5 fruit fly cellular contexts compared by ENCODE assay signal in genomic region chr3R:8316344-8317105, dm6.
TF ChIP-seq lines count a peak whose summit lies in the region.

Gene Coq2, minus strand, starts transcription at chr3R:8316543.

- TF ChIP-seq CTCF in S2 (optimal IDR thresholded peaks at IDR 0.05; lab: Kevin White, UChicago), result peak; percentile 48 to 60
- TF ChIP-seq CTCF in whole organism, embryonic (GFP tag; optimal IDR thresholded peaks at IDR 0.05; lab: Kevin White, UChicago), result peak; percentile 53

TF ChIP-seq in whole organism, adult, 20 proteins besides CTCF, POLR2A, EP300 and RAD21:
- TF ChIP-seq tj (GFP tag; optimal IDR thresholded peaks at IDR 0.05; lab: Kevin White, UChicago) (peak; percentile 21), ovo (GFP tag; optimal IDR thresholded peaks at IDR 0.05; lab: Kevin White, UChicago) (peak; percentile 28), CG7101 (tag; optimal IDR thresholded peaks at IDR 0.05; lab: Kevin White, UChicago) (no peak), Hr96 (GFP tag; optimal IDR thresholded peaks at IDR 0.05; lab: Kevin White, UChicago) (no peak), bab1 (GFP tag; optimal IDR thresholded peaks at IDR 0.05; lab: Kevin White, UChicago) (peak; percentile 61), Crg-1 (GFP tag; optimal IDR thresholded peaks at IDR 0.05; lab: Kevin White, UChicago) (no peak), pad (GFP tag; optimal IDR thresholded peaks at IDR 0.05; lab: Kevin White, UChicago) (peak; percentile 99)
TF ChIP-seq in whole organism, adult: peak in this region for 4.

TF ChIP-seq in whole organism, embryonic, 481 proteins besides CTCF, POLR2A, EP300 and RAD21 (continues in another document):
- TF ChIP-seq vnd (GFP tag; IDR thresholded peaks at IDR 0.05; lab: Robert Waterston, UW; ENCODE audit: partially characterized antibody) (no peak), Atf-2 (GFP tag; optimal IDR thresholded peaks at IDR 0.05; lab: Kevin White, UChicago) (no peak), Bgb (GFP tag; IDR thresholded peaks at IDR 0.05; lab: Robert Waterston, UW; ENCODE audit: partially characterized antibody) (no peak), HLHmδ (GFP tag; optimal IDR thresholded peaks at IDR 0.05; lab: Kevin White, UChicago) (no peak), CG31365 (tag; optimal IDR thresholded peaks at IDR 0.05; lab: Kevin White, UChicago) (peak; percentile 30), cg (GFP tag; optimal IDR thresholded peaks at IDR 0.05; lab: Kevin White, UChicago) (no peak), Adf1 (GFP tag; IDR thresholded peaks at IDR 0.05; lab: Robert Waterston, UW) (no peak), CG6854 (GFP tag; optimal IDR thresholded peaks at IDR 0.05; lab: Kevin White, UChicago) (no peak), Tbp (GFP tag; optimal IDR thresholded peaks at IDR 0.05; lab: Kevin White, UChicago) (no peak), yki (optimal IDR thresholded peaks at IDR 0.05; lab: Kevin White, UChicago) (no peak), CG10366 (GFP tag; IDR thresholded peaks at IDR 0.05; lab: Robert Waterston, UW) (no peak), CG10147 (GFP tag; optimal IDR thresholded peaks at IDR 0.05; lab: Kevin White, UChicago) (no peak), CG4617 (GFP tag; optimal IDR thresholded peaks at IDR 0.05; lab: Kevin White, UChicago; ENCODE audit: borderline replicate concordance) (peak; percentile 65), dm (GFP tag; optimal IDR thresholded peaks at IDR 0.05; lab: Kevin White, UChicago) (no peak), CG6175 (GFP tag; IDR thresholded peaks at IDR 0.05; lab: Robert Waterston, UW) (no peak), tup (GFP tag; optimal IDR thresholded peaks at IDR 0.05; lab: Kevin White, UChicago) (no peak), CG32772 (GFP tag; IDR thresholded peaks at IDR 0.05; lab: Robert Waterston, UW) (no peak), CG10565 (GFP tag; optimal IDR thresholded peaks at IDR 0.05; lab: Kevin White, UChicago) (no peak), CG4404 (GFP tag; IDR thresholded peaks at IDR 0.05; lab: Robert Waterston, UW) (no peak), gsb (GFP tag; IDR thresholded peaks at IDR 0.05; lab: Robert Waterston, UW) (no peak), H15 (GFP tag; IDR thresholded peaks at IDR 0.05; lab: Robert Waterston, UW) (no peak), trem (tag; optimal IDR thresholded peaks at IDR 0.05; lab: Kevin White, UChicago) (peak; percentile 86), CG3163 (GFP tag; optimal IDR thresholded peaks at IDR 0.05; lab: Kevin White, UChicago) (no peak), Deaf1 (tag; optimal IDR thresholded peaks at IDR 0.05; lab: Kevin White, UChicago) (no peak), CG1602 (GFP tag; optimal IDR thresholded peaks at IDR 0.05; lab: Kevin White, UChicago) (no peak), CG17186 (GFP tag; optimal IDR thresholded peaks at IDR 0.05; lab: Kevin White, UChicago) (no peak), CG4282 (GFP tag; optimal IDR thresholded peaks at IDR 0.05; lab: Kevin White, UChicago) (no peak), Hr78 (GFP tag; optimal IDR thresholded peaks at IDR 0.05; lab: Kevin White, UChicago) (no peak), Kr (GFP tag; optimal IDR thresholded peaks at IDR 0.05; lab: Kevin White, UChicago) (no peak)

TF ChIP-seq in whole organism, prepupa, 60 proteins besides CTCF, POLR2A, EP300 and RAD21:
- TF ChIP-seq CG11294 (GFP tag; IDR thresholded peaks at IDR 0.05; lab: Robert Waterston, UW) (no peak), CG6163 (GFP tag; IDR thresholded peaks at IDR 0.05; lab: Robert Waterston, UW) (peak; percentile 30; the same call in 1 of the 3 replicates), esn (GFP tag; optimal IDR thresholded peaks at IDR 0.05; lab: Kevin White, UChicago) (peak; percentile 11)

TF ChIP-seq in whole organism, wandering third instar larva, 38 proteins besides CTCF, POLR2A, EP300 and RAD21:
- TF ChIP-seq psq (GFP tag; optimal IDR thresholded peaks at IDR 0.05; lab: Kevin White, UChicago) (no peak), Dif (GFP tag; optimal IDR thresholded peaks at IDR 0.05; lab: Kevin White, UChicago; ENCODE audit: partially characterized antibody) (peak; percentile 100), sage (GFP tag; optimal IDR thresholded peaks at IDR 0.05; lab: Kevin White, UChicago) (no peak), Myc (optimal IDR thresholded peaks at IDR 0.05; lab: Kevin White, UChicago) (peak; percentile 28), br (GFP tag; optimal IDR thresholded peaks at IDR 0.05; lab: Kevin White, UChicago) (no peak), Abd-B (GFP tag; optimal IDR thresholded peaks at IDR 0.05; lab: Kevin White, UChicago) (no peak), CG9705 (GFP tag; optimal IDR thresholded peaks at IDR 0.05; lab: Kevin White, UChicago) (no peak), sv (GFP tag; optimal IDR thresholded peaks at IDR 0.05; lab: Kevin White, UChicago) (no peak), foxo (GFP tag; optimal IDR thresholded peaks at IDR 0.05; lab: Kevin White, UChicago) (no peak), pan (optimal IDR thresholded peaks at IDR 0.05; lab: Kevin White, UChicago) (no peak), Hr83 (GFP tag; optimal IDR thresholded peaks at IDR 0.05; lab: Kevin White, UChicago; ENCODE audit: poor library complexity, severe bottlenecking) (no peak), N (GFP tag; optimal IDR thresholded peaks at IDR 0.05; lab: Kevin White, UChicago) (no peak), Hr78 (GFP tag; optimal IDR thresholded peaks at IDR 0.05; lab: Kevin White, UChicago) (no peak), ey (GFP tag; optimal IDR thresholded peaks at IDR 0.05; lab: Kevin White, UChicago) (no peak), GATAd (GFP tag; optimal IDR thresholded peaks at IDR 0.05; lab: Kevin White, UChicago) (no peak), HLH106 (tag; optimal IDR thresholded peaks at IDR 0.05; lab: Kevin White, UChicago) (no peak), dsf (GFP tag; optimal IDR thresholded peaks at IDR 0.05; lab: Kevin White, UChicago; ENCODE audit: borderline replicate concordance) (no peak), Vsx2 (GFP tag; optimal IDR thresholded peaks at IDR 0.05; lab: Kevin White, UChicago; ENCODE audit: partially characterized antibody) (peak; percentile 100), Sp1 (GFP tag; optimal IDR thresholded peaks at IDR 0.05; lab: Kevin White, UChicago) (no peak), tai (GFP tag; optimal IDR thresholded peaks at IDR 0.05; lab: Kevin White, UChicago) (no peak), dl (GFP tag; optimal IDR thresholded peaks at IDR 0.05; lab: Kevin White, UChicago; ENCODE audit: insufficient read depth in 1 of 2, partially characterized antibody in 2 of 2) (peak; percentile 100), Mio (GFP tag; optimal IDR thresholded peaks at IDR 0.05; lab: Kevin White, UChicago) (no peak)
